Worm (Caenorhabditis elegans): ENCODE results near the gene K09H11.9.

The K09H11.9 gene

DNA sequence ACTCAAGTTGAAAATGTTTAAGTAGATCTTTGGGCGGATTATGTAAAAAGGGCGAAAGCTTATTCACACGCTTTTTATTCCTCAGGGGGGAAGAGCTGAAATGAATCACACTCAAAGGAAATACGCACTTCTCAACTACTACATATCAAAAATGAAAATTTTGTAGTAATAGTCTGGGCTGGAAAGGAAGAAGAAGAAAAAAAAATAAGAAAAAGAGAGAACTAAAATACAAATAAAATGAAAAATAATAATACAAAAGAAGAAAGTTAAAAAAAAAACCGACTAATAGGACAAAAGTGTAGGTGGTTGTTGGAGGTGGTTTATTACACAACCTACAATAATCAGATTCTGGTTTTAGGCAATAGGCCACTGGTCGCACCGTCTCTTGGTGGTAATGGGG is 19.7 kb upstream of the K09H11.9 start, which contains the start of gene K09H11.6:
TSS of gene K09H11.6 (minus strand) at position 101 of the 400 bp plus-strand sequence.
- TF ChIP-seq M03D4.4 (tag; optimal IDR thresholded peaks at IDR 0.05) (no peak), sem-2 (GFP tag; optimal IDR thresholded peaks at IDR 0.05) (no peak), mep-1 (tag; optimal IDR thresholded peaks at IDR 0.05) (no peak), blmp-1 (tag; optimal IDR thresholded peaks at IDR 0.05) (no peak), mab-5 (tag; optimal IDR thresholded peaks at IDR 0.05) (no peak), nhr-237 (tag; optimal IDR thresholded peaks at IDR 0.05) (no peak), ces-1 (GFP tag; optimal IDR thresholded peaks at IDR 0.05) (no peak), nhr-28 (tag; optimal IDR thresholded peaks at IDR 0.05) (no peak), unc-120 (tag; optimal IDR thresholded peaks at IDR 0.05; ENCODE audit: poor library complexity, severe bottlenecking) (no peak)

DNA sequence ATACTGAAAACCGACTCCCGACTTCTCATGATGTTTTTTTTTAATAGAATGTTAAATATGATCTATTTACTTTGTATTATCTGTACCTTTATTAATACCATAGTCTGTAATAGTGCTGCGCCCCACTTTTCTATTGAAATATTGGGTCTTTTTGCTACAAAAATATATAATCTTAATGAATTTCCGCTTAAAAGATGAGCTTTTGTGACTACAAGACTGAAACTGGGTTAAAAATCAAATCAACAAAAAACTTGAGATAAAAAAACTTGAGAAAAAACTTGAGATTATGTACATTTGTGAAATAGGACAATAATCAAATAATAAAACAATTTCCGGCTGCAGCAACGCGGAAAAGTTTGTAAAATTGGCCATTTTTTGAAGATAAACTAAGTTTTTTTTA is 14.4 kb upstream of the K09H11.9 start, which contains the start of gene K09H11.15:
TSS of gene K09H11.15 (minus strand) at position 101 of the 400 bp plus-strand sequence.
- TF ChIP-seq nhr-2 (tag; optimal IDR thresholded peaks at IDR 0.05) (no peak), zip-8 (tag; optimal IDR thresholded peaks at IDR 0.05) (no peak), snpc-4 (tag; optimal IDR thresholded peaks at IDR 0.05) (no peak), mep-1 (tag; optimal IDR thresholded peaks at IDR 0.05) (no peak), unc-120 (tag; optimal IDR thresholded peaks at IDR 0.05; ENCODE audit: poor library complexity, severe bottlenecking) (no peak), nhr-12 (tag; optimal IDR thresholded peaks at IDR 0.05) (no peak), flh-1 (GFP tag; optimal IDR thresholded peaks at IDR 0.05) (no peak), M03D4.4 (tag; optimal IDR thresholded peaks at IDR 0.05) (no peak), nhr-28 (tag; optimal IDR thresholded peaks at IDR 0.05) (no peak)

DNA sequence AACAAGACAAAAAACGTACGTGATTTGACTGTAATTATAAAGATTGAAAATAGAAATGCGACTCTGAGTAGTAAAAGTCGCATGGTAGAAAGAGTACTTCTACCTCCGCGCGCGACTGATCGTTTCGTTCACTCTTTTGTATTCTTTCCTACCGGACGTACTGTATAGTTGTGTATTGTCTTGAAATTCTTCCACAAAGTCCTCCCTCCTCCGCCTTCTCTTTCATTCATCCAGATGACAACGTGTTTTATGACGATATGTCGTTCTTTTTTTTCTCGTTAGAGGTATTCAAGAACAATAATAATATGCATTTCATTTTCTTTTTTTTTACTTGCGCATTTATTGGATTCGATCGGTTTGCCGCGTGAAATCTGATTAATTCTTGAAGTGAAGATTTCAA is 10.1 kb upstream of the K09H11.9 start, which contains the start of gene K09H11.4:
TSS of gene K09H11.4 (minus strand) at position 101 of the 400 bp plus-strand sequence.
- TF ChIP-seq lin-13 (tag; optimal IDR thresholded peaks at IDR 0.05) (no peak), sem-2 (GFP tag; optimal IDR thresholded peaks at IDR 0.05) (no peak), lin-32 (GFP tag; optimal IDR thresholded peaks at IDR 0.05) (no peak), ceh-39 (tag; optimal IDR thresholded peaks at IDR 0.05) (no peak), M03D4.4 (tag; optimal IDR thresholded peaks at IDR 0.05) (no peak), cnd-1 (tag; optimal IDR thresholded peaks at IDR 0.05) (no peak), tbx-8 (GFP tag; optimal IDR thresholded peaks at IDR 0.05) (no peak), blmp-1 (tag; optimal IDR thresholded peaks at IDR 0.05) (no peak), hlh-1 (tag; optimal IDR thresholded peaks at IDR 0.05) (no peak)

DNA sequence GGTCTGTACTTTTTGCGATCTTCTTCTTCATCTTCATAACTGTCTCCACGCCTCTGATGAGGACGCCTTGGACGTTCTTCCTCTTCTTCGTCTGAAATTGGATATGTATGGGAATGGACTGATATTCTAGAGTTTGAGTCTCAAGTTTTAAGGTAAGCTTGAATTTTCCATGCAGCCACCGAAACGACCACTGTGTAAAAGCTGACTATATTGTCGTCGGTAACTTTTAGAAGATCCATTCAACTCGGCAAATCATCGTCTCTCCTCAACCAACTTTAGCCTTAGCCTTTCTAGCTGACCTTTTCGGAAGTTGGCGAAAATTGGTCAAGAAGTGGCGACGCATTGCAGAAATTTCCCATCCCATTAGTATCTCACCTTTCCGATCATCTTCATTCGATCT is 8.0 kb upstream of the K09H11.9 start:
- TF ChIP-seq M03D4.4 (tag; optimal IDR thresholded peaks at IDR 0.05) (no peak), unc-120 (tag; optimal IDR thresholded peaks at IDR 0.05; ENCODE audit: poor library complexity, severe bottlenecking) (no peak), zip-8 (tag; optimal IDR thresholded peaks at IDR 0.05) (no peak), snpc-4 (tag; optimal IDR thresholded peaks at IDR 0.05) (no peak), lin-13 (tag; optimal IDR thresholded peaks at IDR 0.05) (no peak), drap-1 (GFP tag; optimal IDR thresholded peaks at IDR 0.05) (no peak), nhr-237 (tag; optimal IDR thresholded peaks at IDR 0.05) (no peak)

DNA sequence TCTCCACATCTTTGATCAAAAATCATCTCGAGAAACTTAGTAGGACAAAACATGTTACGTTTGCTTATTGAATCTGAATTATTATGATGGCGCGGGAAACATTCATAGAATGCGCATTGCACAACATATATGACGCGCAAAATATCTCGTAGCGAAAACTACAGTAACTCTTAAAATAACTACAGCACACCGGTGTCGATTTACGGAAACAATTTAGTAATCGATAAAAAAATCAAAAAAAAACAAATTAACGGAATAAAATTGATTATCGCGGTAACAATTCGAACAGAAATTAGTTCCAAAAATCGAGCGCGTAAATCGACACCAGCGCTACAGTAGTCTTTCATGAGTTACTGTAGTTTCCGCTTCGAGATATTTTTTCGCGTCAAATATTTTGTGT is 5.7 kb upstream of the K09H11.9 start:
- TF ChIP-seq ceh-83 (GFP tag; optimal IDR thresholded peaks at IDR 0.05) (no peak), nhr-76 (tag; optimal IDR thresholded peaks at IDR 0.05) (no peak), lin-13 (tag; optimal IDR thresholded peaks at IDR 0.05) (no peak), ceh-43 (GFP tag; optimal IDR thresholded peaks at IDR 0.05) (no peak), elt-3 (tag; optimal IDR thresholded peaks at IDR 0.05) (no peak), nhr-2 (tag; optimal IDR thresholded peaks at IDR 0.05) (no peak), ham-2 (GFP tag; optimal IDR thresholded peaks at IDR 0.05) (no peak), bed-3 (GFP tag; optimal IDR thresholded peaks at IDR 0.05) (no peak), sem-2 (GFP tag; optimal IDR thresholded peaks at IDR 0.05) (no peak), nhr-12 (tag; optimal IDR thresholded peaks at IDR 0.05) (no peak), snpc-4 (tag; optimal IDR thresholded peaks at IDR 0.05) (no peak), unc-120 (tag; optimal IDR thresholded peaks at IDR 0.05; ENCODE audit: poor library complexity, severe bottlenecking) (no peak), pha-4 (tag; optimal IDR thresholded peaks at IDR 0.05) (no peak), sptf-1 (tag; optimal IDR thresholded peaks at IDR 0.05) (no peak), zip-8 (tag; optimal IDR thresholded peaks at IDR 0.05) (no peak)

Measured in whole organism, mixed stage, embryonic.